Worm (Caenorhabditis elegans) whole organism, L1 larva: ENCODE data around the gene nhr-167.

Experiments
- ceh-82 ChIP-seq, 3 experiments: fragments of 150-350 bp in 1 of 3; sonication (generic microtip) in 2 of 3; optimal IDR thresholded peaks; 2 replicates each; lab custom pipeline; 2014 to 2017; ENCODE audit warnings: missing biosample characterization in 3 of 3, missing genetic modification characterization in 3 of 3
- egl-27 ChIP-seq, 2 experiments: fragments of 150-350 bp in 1 of 2; sonication (generic microtip); optimal IDR thresholded peaks; 3 replicates each; lab custom pipeline; 2017 to 2018; ENCODE audit warnings: missing biosample characterization in 2 of 2, missing genetic modification characterization in 2 of 2, missing genetic modification reagents in 2 of 2
- mef-2 ChIP-seq: fragments of 150-350 bp; optimal IDR thresholded peaks from 2 replicates; lab custom pipeline; 2014; ENCODE audit warnings: missing biosample characterization, missing genetic modification characterization
- nhr-84 ChIP-seq: sonication (generic microtip); optimal IDR thresholded peaks from 2 replicates; lab custom pipeline; 2017; ENCODE audit warnings: missing biosample characterization, missing genetic modification characterization
- nhr-90 ChIP-seq: sonication (generic microtip); optimal IDR thresholded peaks from 2 replicates; lab custom pipeline; 2016; ENCODE audit warnings: mild to moderate bottlenecking, missing genetic modification characterization, missing compliant biosample characterization; ENCODE audit not compliant: poor library complexity
- snu-23 ChIP-seq: sonication (generic microtip); optimal IDR thresholded peaks from 2 replicates; lab custom pipeline; 2016; ENCODE audit warnings: missing genetic modification characterization, missing compliant biosample characterization
- tbx-2 ChIP-seq: sonication (generic microtip); optimal IDR thresholded peaks from 2 replicates; lab custom pipeline; 2016; ENCODE audit warnings: missing genetic modification characterization, missing compliant biosample characterization
- unc-130 ChIP-seq: fragments of 150-350 bp; optimal IDR thresholded peaks from 2 replicates; lab custom pipeline; 2017; ENCODE audit warnings: missing biosample characterization, missing genetic modification characterization, inconsistent platforms

DNA sequence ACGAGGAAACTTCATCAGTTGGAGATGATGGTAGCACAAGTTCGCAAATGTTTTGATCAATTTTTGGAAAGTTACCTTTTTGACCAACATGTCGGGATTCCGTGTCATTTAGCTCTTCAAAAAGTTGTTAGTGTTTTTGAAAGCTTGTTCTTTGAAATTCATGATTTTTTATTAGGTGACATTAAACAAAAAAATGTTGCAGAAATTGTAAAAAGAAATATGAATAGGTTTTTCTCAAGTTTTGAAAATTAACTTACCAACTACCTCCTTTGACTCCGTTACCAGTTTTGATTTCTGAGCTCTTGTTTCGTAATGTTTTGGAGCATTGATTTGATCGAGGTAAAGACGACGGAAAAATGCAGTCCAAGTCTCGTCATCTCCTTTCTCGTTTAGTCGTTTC lies 29.8 kb downstream of the nhr-167 start:
- TF ChIP-seq egl-27 (tag; optimal IDR thresholded peaks at IDR 0.05; lab: Kevin White, UChicago) = no peak
- TF ChIP-seq unc-130 (tag; lab: Kevin White, UChicago) = no peak
- TF ChIP-seq ceh-82 (tag; optimal IDR thresholded peaks at IDR 0.05; lab: Kevin White, UChicago) = no peak
- TF ChIP-seq mef-2 (tag; lab: Kevin White, UChicago) = no peak
- no peak for TF ChIP-seq nhr-84 (tag; lab: Kevin White, UChicago)
- no peak for TF ChIP-seq snu-23 (GFP tag; lab: Kevin White, UChicago)
- no peak for TF ChIP-seq tbx-2 (tag; lab: Kevin White, UChicago)
- no peak for TF ChIP-seq nhr-90
